Worm (Caenorhabditis elegans): ENCODE measurements around the gene lat-2.

DNA sequence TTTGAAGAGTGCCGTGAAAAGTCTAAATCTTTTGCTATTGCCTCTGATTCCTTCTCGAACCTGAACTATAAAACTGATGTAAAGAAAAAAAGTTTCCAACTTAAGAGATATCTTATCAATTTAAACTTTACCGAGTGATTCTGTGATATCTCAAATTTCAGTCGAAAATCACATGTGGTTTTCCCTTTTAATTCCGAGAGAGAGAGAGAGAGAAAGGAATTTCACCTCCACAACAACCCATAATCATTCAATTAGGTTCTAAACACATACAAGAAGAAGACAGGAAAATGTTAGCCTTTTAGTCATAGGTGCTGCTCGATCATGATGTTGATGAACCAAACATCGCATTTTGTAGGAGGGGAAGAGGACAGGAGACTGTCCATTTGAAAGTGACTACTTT is 32.2 kb downstream of the lat-2 start:
- TF ChIP-seq ZK546.5 (tag; optimal IDR thresholded peaks at IDR 0.05): no peak
- TF ChIP-seq nhr-76 (tag; optimal IDR thresholded peaks at IDR 0.05): no peak
- TF ChIP-seq lin-15B (tag; optimal IDR thresholded peaks at IDR 0.05): no peak
- TF ChIP-seq R02D3.7 (tag; optimal IDR thresholded peaks at IDR 0.05): no peak
- no peak for TF ChIP-seq pqm-1 (tag; optimal IDR thresholded peaks at IDR 0.05)
- no peak for TF ChIP-seq zag-1 (tag; optimal IDR thresholded peaks at IDR 0.05)
- no peak for TF ChIP-seq snpc-4 (tag; optimal IDR thresholded peaks at IDR 0.05)
- no peak for TF ChIP-seq fos-1 (tag; optimal IDR thresholded peaks at IDR 0.05)
- no peak for TF ChIP-seq nhr-28 (tag; optimal IDR thresholded peaks at IDR 0.05)
- TF ChIP-seq nhr-43 (tag; optimal IDR thresholded peaks at IDR 0.05; ENCODE audit: poor library complexity, severe bottlenecking): no peak
- TF ChIP-seq mml-1 (tag; optimal IDR thresholded peaks at IDR 0.05): no peak
- TF ChIP-seq fkh-10 (GFP tag; optimal IDR thresholded peaks at IDR 0.05): no peak
